Fruit fly (Drosophila melanogaster) whole organism, embryonic: Measurements from ENCODE around the gene dre4.

ENCODE experiments used
- Ada2b ChIP-seq: fragments of 200-800 bp; sonication (Bioruptor generic); IDR thresholded peaks from 2 replicates; pipeline ENCODE4 v1.3.6; 2022; ENCODE audit warnings: missing biosample characterization, missing genetic modification characterization
- Awh ChIP-seq: fragments of 200-800 bp; sonication (Bioruptor generic); IDR thresholded peaks from 2 replicates; pipeline ENCODE4, ENCODE4 v1.3.6; 2022; ENCODE audit warnings: missing biosample characterization, missing genetic modification characterization
- B-H1 ChIP-seq: fragments of 200-800 bp; sonication (Bioruptor generic); IDR thresholded peaks from 3 replicates; pipeline ENCODE4 v1.3.6; 2022; ENCODE audit warnings: missing biosample characterization, missing genetic modification characterization
- CG12391 ChIP-seq: fragments of 200-800 bp; sonication (Bioruptor generic); optimal IDR thresholded peaks from 3 replicates; lab custom pipeline; 2018; ENCODE audit warnings: missing biosample characterization, mild to moderate bottlenecking, missing genetic modification characterization, moderate library complexity
- CG1529 ChIP-seq: fragments of 200-800 bp; sonication (Bioruptor generic); optimal IDR thresholded peaks from 3 replicates; lab custom pipeline; 2018; ENCODE audit warnings: missing biosample characterization, missing genetic modification characterization
- CG1647 ChIP-seq: fragments of 200-800 bp; sonication (Bioruptor generic); optimal IDR thresholded peaks from 3 replicates; lab custom pipeline; 2016; ENCODE audit warnings: missing biosample characterization, missing genetic modification characterization
- CG16779 ChIP-seq: fragments of 200-800 bp; sonication (Bioruptor generic); IDR thresholded peaks from 2 replicates; pipeline ENCODE4 v1.3.6; 2022; ENCODE audit warnings: missing biosample characterization, missing genetic modification characterization
- CG17612 ChIP-seq: fragments of 200-800 bp; sonication (Bioruptor generic); IDR thresholded peaks from 2 replicates; pipeline ENCODE4 v1.3.6; 2022; ENCODE audit warnings: missing biosample characterization, missing genetic modification characterization
- CG18262 ChIP-seq: fragments of 200-800 bp; optimal IDR thresholded peaks from 3 replicates; lab custom pipeline; 2019; ENCODE audit warnings: missing biosample characterization, mild to moderate bottlenecking, missing genetic modification characterization, moderate library complexity
- CG2129 ChIP-seq: fragments of 200-800 bp; sonication (Bioruptor generic); IDR thresholded peaks from 2 replicates; pipeline ENCODE4 v1.3.6; 2022; ENCODE audit warnings: missing biosample characterization, missing genetic modification characterization; ENCODE audit not compliant: partially characterized antibody
- CG2202 ChIP-seq: fragments of 200-800 bp; sonication (Bioruptor generic); optimal IDR thresholded peaks from 2 replicates; lab custom pipeline; 2018; ENCODE audit warnings: missing biosample characterization, mild to moderate bottlenecking, missing genetic modification characterization
- CG3065 ChIP-seq: fragments of 200-800 bp; sonication (Bioruptor generic); optimal IDR thresholded peaks from 2 replicates; lab custom pipeline; 2016; ENCODE audit warnings: missing biosample characterization, missing genetic modification characterization
- CG3281 ChIP-seq: fragments of 200-800 bp; sonication (Bioruptor generic); optimal IDR thresholded peaks from 3 replicates; lab custom pipeline; 2017; ENCODE audit warnings: missing biosample characterization, mild to moderate bottlenecking, missing genetic modification characterization
- CG4617 ChIP-seq: fragments of 200-800 bp; sonication (Bioruptor generic); optimal IDR thresholded peaks from 3 replicates; lab custom pipeline; 2016; ENCODE audit warnings: missing biosample characterization, missing genetic modification characterization, borderline replicate concordance
- CG5180 ChIP-seq: fragments of 200-800 bp; sonication (Bioruptor generic); optimal IDR thresholded peaks from 3 replicates; lab custom pipeline; 2017; ENCODE audit warnings: missing biosample characterization, missing genetic modification characterization, mild to moderate bottlenecking, moderate library complexity, missing genetic modification reagents
- CG6254 ChIP-seq: fragments of 200-800 bp; sonication (Bioruptor generic); optimal IDR thresholded peaks from 3 replicates; lab custom pipeline; 2017; ENCODE audit warnings: mild to moderate bottlenecking, missing biosample characterization, missing genetic modification reagents, missing genetic modification characterization
- CG6791 ChIP-seq: fragments of 200-800 bp; sonication (Bioruptor generic); IDR thresholded peaks from 3 replicates; pipeline ENCODE4 v1.3.6; 2022; ENCODE audit warnings: missing biosample characterization, missing genetic modification characterization; ENCODE audit not compliant: partially characterized antibody
- CG7556 ChIP-seq: fragments of 200-800 bp; sonication (Bioruptor generic); optimal IDR thresholded peaks from 2 replicates; lab custom pipeline; 2017; ENCODE audit warnings: missing biosample characterization, mild to moderate bottlenecking, missing genetic modification characterization
- CG8281 ChIP-seq: fragments of 200-800 bp; sonication (Bioruptor generic); optimal IDR thresholded peaks from 2 replicates; lab custom pipeline; 2018; ENCODE audit warnings: missing biosample characterization, mild to moderate bottlenecking, missing genetic modification characterization, moderate library complexity
- CG8478 ChIP-seq: fragments of >200 bp; optimal IDR thresholded peaks from 2 replicates; lab custom pipeline; 2018
- CG8944 ChIP-seq: fragments of 200-800 bp; sonication (Bioruptor generic); optimal IDR thresholded peaks from 3 replicates; lab custom pipeline; 2016; ENCODE audit warnings: missing biosample characterization, missing genetic modification characterization
- D ChIP-seq, 2 experiments: fragments of 200-800 bp in 1 of 2; fragments of >200 bp in 1 of 2; sonication (Bioruptor generic) in 1 of 2; optimal IDR thresholded peaks; 2 replicates in 1 of 2; 3 replicates in 1 of 2; lab custom pipeline; 2017; ENCODE audit warnings: mild to moderate bottlenecking in 1 of 2, missing biosample characterization in 1 of 2, missing genetic modification characterization in 1 of 2, missing genetic modification reagents in 1 of 2
- D19A ChIP-seq: fragments of 200-800 bp; optimal IDR thresholded peaks from 3 replicates; lab custom pipeline; 2019; ENCODE audit warnings: missing biosample characterization, mild to moderate bottlenecking, missing genetic modification characterization, moderate library complexity
- Dad ChIP-seq: fragments of 200-800 bp; sonication (Bioruptor generic); optimal IDR thresholded peaks from 3 replicates; lab custom pipeline; 2016; ENCODE audit warnings: missing biosample characterization, missing genetic modification characterization
- Dbx ChIP-seq: fragments of 200-800 bp; sonication (Bioruptor generic); IDR thresholded peaks from 3 replicates; pipeline ENCODE4 v1.3.6; 2022; ENCODE audit warnings: missing biosample characterization, missing genetic modification characterization
- Doc2 ChIP-seq: fragments of 200-800 bp; sonication (Bioruptor generic); IDR thresholded peaks from 2 replicates; pipeline ENCODE4 v1.3.6; 2022; ENCODE audit warnings: missing biosample characterization, missing genetic modification characterization
- HHEX ChIP-seq: fragments of 200-800 bp; sonication (Bioruptor generic); optimal IDR thresholded peaks from 3 replicates; lab custom pipeline; 2017; ENCODE audit warnings: missing biosample characterization, mild to moderate bottlenecking, missing genetic modification characterization, missing genetic modification reagents
- HmgD ChIP-seq: fragments of 200-800 bp; sonication (Bioruptor generic); optimal IDR thresholded peaks from 3 replicates; lab custom pipeline; 2016; ENCODE audit warnings: missing biosample characterization, missing genetic modification characterization
- HmgZ ChIP-seq: fragments of 200-800 bp; sonication (Bioruptor generic); optimal IDR thresholded peaks from 2 replicates; lab custom pipeline; 2018; ENCODE audit warnings: missing biosample characterization, mild to moderate bottlenecking, missing genetic modification characterization
- Lim3 ChIP-seq: fragments of 200-800 bp; sonication (Bioruptor generic); IDR thresholded peaks from 2 replicates; pipeline ENCODE4 v1.3.6; 2022; ENCODE audit warnings: missing biosample characterization, missing genetic modification characterization
- Max ChIP-seq: fragments of 200-800 bp; sonication (Bioruptor generic); optimal IDR thresholded peaks from 2 replicates; lab custom pipeline; 2016; ENCODE audit warnings: missing biosample characterization, mild to moderate bottlenecking, missing genetic modification characterization
- NC2α ChIP-seq: fragments of 200-800 bp; sonication (Bioruptor generic); optimal IDR thresholded peaks from 2 replicates; lab custom pipeline; 2016; ENCODE audit warnings: missing biosample characterization, missing genetic modification characterization
- NC2β ChIP-seq: fragments of 200-800 bp; sonication (Bioruptor generic); optimal IDR thresholded peaks from 2 replicates; lab custom pipeline; 2016; ENCODE audit warnings: missing biosample characterization, missing genetic modification characterization
- Side ChIP-seq: fragments of 200-800 bp; sonication (Bioruptor generic); optimal IDR thresholded peaks from 2 replicates; lab custom pipeline; 2016; ENCODE audit warnings: missing biosample characterization, missing genetic modification characterization
- Six4 ChIP-seq: fragments of 200-800 bp; sonication (Bioruptor generic); optimal IDR thresholded peaks from 2 replicates; lab custom pipeline; 2016; ENCODE audit warnings: missing biosample characterization, missing genetic modification characterization
- Ssrp ChIP-seq: fragments of 200-800 bp; sonication (Bioruptor generic); optimal IDR thresholded peaks from 2 replicates; lab custom pipeline; 2018; ENCODE audit warnings: missing biosample characterization, mild to moderate bottlenecking, missing genetic modification characterization, moderate library complexity
- cg ChIP-seq: fragments of 200-800 bp; sonication (Bioruptor generic); optimal IDR thresholded peaks from 3 replicates; lab custom pipeline; 2019; ENCODE audit warnings: missing biosample characterization, mild to moderate bottlenecking, missing genetic modification characterization, moderate library complexity
- crc ChIP-seq: fragments of 200-800 bp; sonication (Bioruptor generic); optimal IDR thresholded peaks from 2 replicates; lab custom pipeline; 2016; ENCODE audit warnings: missing biosample characterization, missing genetic modification characterization
- da ChIP-seq: fragments of 200-800 bp; sonication (Bioruptor generic); optimal IDR thresholded peaks from 2 replicates; lab custom pipeline; 2016; ENCODE audit warnings: missing biosample characterization, missing genetic modification characterization
- ind ChIP-seq: fragments of 200-800 bp; sonication (Bioruptor generic); optimal IDR thresholded peaks from 3 replicates; lab custom pipeline; 2016; ENCODE audit warnings: missing biosample characterization, missing genetic modification characterization
- jigr1 ChIP-seq: fragments of 200-800 bp; sonication (Bioruptor generic); IDR thresholded peaks from 3 replicates; pipeline ENCODE4 v1.3.6; 2022; ENCODE audit warnings: missing biosample characterization, missing genetic modification characterization
- lola ChIP-seq, 3 experiments: fragments of >200 bp in 2 of 3; fragments of 200-800 bp in 1 of 3; sonication (Bioruptor generic) in 1 of 3; optimal IDR thresholded peaks; 2 replicates each; lab custom pipeline; 2017 to 2019; ENCODE audit warnings: missing biosample characterization in 3 of 3, missing genetic modification characterization in 3 of 3, mild to moderate bottlenecking in 1 of 3, moderate library complexity in 1 of 3
- mam ChIP-seq: fragments of 200-800 bp; sonication (Bioruptor generic); optimal IDR thresholded peaks from 3 replicates; lab custom pipeline; 2016; ENCODE audit warnings: missing biosample characterization, missing genetic modification characterization
- mirr ChIP-seq: fragments of 200-800 bp; sonication (Bioruptor generic); optimal IDR thresholded peaks from 3 replicates; lab custom pipeline; 2018; ENCODE audit warnings: missing biosample characterization, mild to moderate bottlenecking, missing genetic modification characterization
- mld ChIP-seq: fragments of 200-800 bp; sonication (Bioruptor generic); IDR thresholded peaks from 3 replicates; pipeline ENCODE4 v1.3.6; 2022; ENCODE audit warnings: missing biosample characterization, missing genetic modification characterization; ENCODE audit not compliant: partially characterized antibody
- odd ChIP-seq: fragments of 200-800 bp; sonication (Bioruptor generic); optimal IDR thresholded peaks from 2 replicates; lab custom pipeline; 2017; ENCODE audit warnings: missing biosample characterization, mild to moderate bottlenecking, missing genetic modification characterization
- pan ChIP-seq, 4 experiments: fragments of >200 bp in 3 of 4; fragments of 200-800 bp in 1 of 4; sonication (Bioruptor generic) in 1 of 4; optimal IDR thresholded peaks in 3 of 4; IDR thresholded peaks in 1 of 4; 2 replicates each; pipeline versions ENCODE4 v1.3.6 to Lab custom; 2017 to 2022; ENCODE audit warnings: missing biosample characterization in 2 of 4, missing genetic modification characterization in 2 of 4, mixed read lengths in 1 of 4
- phol ChIP-seq: fragments of 200-800 bp; sonication (Bioruptor generic); optimal IDR thresholded peaks from 3 replicates; lab custom pipeline; 2018; ENCODE audit warnings: missing biosample characterization, mild to moderate bottlenecking, missing genetic modification characterization, moderate library complexity
- salm ChIP-seq: fragments of 200-800 bp; sonication (Bioruptor generic); optimal IDR thresholded peaks from 2 replicates; lab custom pipeline; 2018; ENCODE audit warnings: missing biosample characterization, mild to moderate bottlenecking, missing genetic modification characterization
- sim ChIP-seq: fragments of 200-800 bp; sonication (Bioruptor generic); IDR thresholded peaks from 2 replicates; pipeline ENCODE4 v1.3.6; 2022; ENCODE audit warnings: missing biosample characterization, missing genetic modification characterization
- sima ChIP-seq: fragments of 200-800 bp; sonication (Bioruptor generic); optimal IDR thresholded peaks from 2 replicates; lab custom pipeline; 2016; ENCODE audit warnings: missing biosample characterization, missing genetic modification characterization

Gene dre4

DNA sequence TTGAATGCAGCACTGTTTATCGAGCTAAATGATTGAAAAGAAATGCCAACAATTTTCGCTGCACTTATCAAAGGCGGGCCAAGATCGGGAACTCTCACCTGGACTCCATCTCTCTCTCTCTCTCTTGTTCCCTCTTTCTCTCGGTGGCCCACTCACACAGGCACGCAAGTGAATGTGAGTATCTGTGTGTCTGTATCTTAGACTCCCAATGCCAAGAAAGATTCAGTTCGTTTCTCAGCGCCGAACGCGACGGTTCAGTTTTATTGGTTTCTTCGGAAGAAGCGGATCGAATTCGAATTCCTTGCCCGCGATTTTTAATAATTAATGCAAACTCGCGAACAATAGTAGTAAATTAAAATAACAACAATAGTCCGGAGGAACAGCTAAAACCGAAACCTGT is 9.3 kb upstream of the dre4 start, which contains the start of gene Tmhs (continued):
- no peak for TF ChIP-seq odd (GFP tag; lab: Kevin White, UChicago)
- TF ChIP-seq Dbx (GFP tag; lab: Robert Waterston, UW), result no peak
- no peak for TF ChIP-seq crc (GFP tag; lab: Kevin White, UChicago)
- no peak for TF ChIP-seq HmgD (GFP tag; lab: Kevin White, UChicago)
- no peak for TF ChIP-seq HHEX
- no peak for TF ChIP-seq B-H1 (GFP tag; lab: Robert Waterston, UW)
- no peak for TF ChIP-seq mam (GFP tag; lab: Kevin White, UChicago)
- TF ChIP-seq CG2202 (tag; lab: Kevin White, UChicago), result no peak
- no peak for TF ChIP-seq pan (optimal IDR thresholded peaks at IDR 0.05; lab: Kevin White, UChicago)
- TF ChIP-seq pan (GFP tag; optimal IDR thresholded peaks at IDR 0.05 in 1 of 2, IDR thresholded peaks at IDR 0.05 in 1 of 2), result peak in 1 of 2 experiments; percentile 28
- TF ChIP-seq CG8944, result no peak
- TF ChIP-seq sim (GFP tag; lab: Robert Waterston, UW), result no peak
- TF ChIP-seq CG1647 (GFP tag; lab: Kevin White, UChicago), result no peak
- TF ChIP-seq mirr (GFP tag; lab: Kevin White, UChicago), result no peak
- no peak for TF ChIP-seq Ada2b (GFP tag; lab: Robert Waterston, UW)
- no peak for TF ChIP-seq Six4
- TF ChIP-seq ind, result no peak
- TF ChIP-seq cg (GFP tag; lab: Kevin White, UChicago), result peak; percentile 88
- no peak for TF ChIP-seq da (GFP tag; lab: Kevin White, UChicago)
- TF ChIP-seq CG17612 (GFP tag; lab: Robert Waterston, UW), result no peak
- no peak for TF ChIP-seq HmgZ (tag; lab: Kevin White, UChicago)
- no peak for TF ChIP-seq CG2129
- no peak for TF ChIP-seq CG18262 (tag; lab: Kevin White, UChicago)
- TF ChIP-seq CG6254 (GFP tag; lab: Kevin White, UChicago), result no peak
- TF ChIP-seq Doc2 (GFP tag; lab: Robert Waterston, UW), result no peak
- TF ChIP-seq mld (GFP tag; lab: Robert Waterston, UW), result no peak; the same call in 2 of the 3 replicates
- TF ChIP-seq CG16779 (GFP tag; lab: Robert Waterston, UW), result no peak
- no peak for TF ChIP-seq phol (tag; lab: Kevin White, UChicago)
- TF ChIP-seq D19A (tag; lab: Kevin White, UChicago), result no peak
- TF ChIP-seq Side (GFP tag; lab: Kevin White, UChicago), result no peak
- TF ChIP-seq CG1529 (GFP tag; lab: Kevin White, UChicago), result no peak
- no peak for TF ChIP-seq CG7556 (GFP tag; lab: Kevin White, UChicago)
- no peak for TF ChIP-seq CG8478
- TF ChIP-seq CG8281 (tag; lab: Kevin White, UChicago), result no peak
- no peak for TF ChIP-seq sima (GFP tag; lab: Kevin White, UChicago)
- 0 out of 2 replicates have a peak, but pooled peaks have one; percentile 36 for TF ChIP-seq Awh (GFP tag; lab: Robert Waterston, UW)
- TF ChIP-seq CG6791 (GFP tag; lab: Robert Waterston, UW), result peak; percentile 10; the same call in 1 of the 3 replicates
- no peak for TF ChIP-seq CG3065 (GFP tag; lab: Kevin White, UChicago)
- no peak for TF ChIP-seq lola (GFP tag; optimal IDR thresholded peaks at IDR 0.05; lab: Kevin White, UChicago)
- TF ChIP-seq NC2α (GFP tag; lab: Kevin White, UChicago), result no peak
- TF ChIP-seq Dad (GFP tag; lab: Kevin White, UChicago), result no peak
- no peak for TF ChIP-seq CG12391 (tag; lab: Kevin White, UChicago)
- no peak for TF ChIP-seq Ssrp (tag; lab: Kevin White, UChicago)
- no peak for TF ChIP-seq NC2β (GFP tag; lab: Kevin White, UChicago)
- no peak for TF ChIP-seq CG3281 (GFP tag; lab: Kevin White, UChicago)
- TF ChIP-seq Max, result no peak
- TF ChIP-seq D (optimal IDR thresholded peaks at IDR 0.05; lab: Kevin White, UChicago), result no peak
- TF ChIP-seq D (GFP tag; optimal IDR thresholded peaks at IDR 0.05; lab: Kevin White, UChicago), result no peak
- no peak for TF ChIP-seq salm (tag; lab: Kevin White, UChicago)
- TF ChIP-seq CG5180 (GFP tag; lab: Kevin White, UChicago), result no peak
- TF ChIP-seq Lim3 (GFP tag; lab: Robert Waterston, UW), result no peak
- no peak for TF ChIP-seq jigr1
- no peak for TF ChIP-seq CG4617 (GFP tag; lab: Kevin White, UChicago)
